Worm (Caenorhabditis elegans): Measurements from ENCODE around the gene sre-20.

- no peak for TF ChIP-seq Y79H2A.3 (GFP tag; conservative IDR thresholded peaks at IDR 0.05)
- no peak for TF ChIP-seq F22D6.2 (tag; optimal IDR thresholded peaks at IDR 0.05)
- no peak for TF ChIP-seq nhr-120 (GFP tag; IDR thresholded peaks at IDR 0.05)
- TF ChIP-seq athp-1 (tag; optimal IDR thresholded peaks at IDR 0.05), result no peak
- no peak for TF ChIP-seq let-607 (tag; optimal IDR thresholded peaks at IDR 0.05)
- TF ChIP-seq nfya-1 (tag; optimal IDR thresholded peaks at IDR 0.05; ENCODE audit: borderline replicate concordance, insufficient read depth), result no peak
- TF ChIP-seq Y56A3A.18 (GFP tag; IDR thresholded peaks at IDR 0.05), result no peak
These were observed 26.4 kb upstream of the sre-20 start, which contains the start of gene ZC443.2 for ce11 chrV:12811126-12811525.
